Comparison of ENCODE assay signal across 3 fruit fly cellular contexts in the genomic region with DNA sequence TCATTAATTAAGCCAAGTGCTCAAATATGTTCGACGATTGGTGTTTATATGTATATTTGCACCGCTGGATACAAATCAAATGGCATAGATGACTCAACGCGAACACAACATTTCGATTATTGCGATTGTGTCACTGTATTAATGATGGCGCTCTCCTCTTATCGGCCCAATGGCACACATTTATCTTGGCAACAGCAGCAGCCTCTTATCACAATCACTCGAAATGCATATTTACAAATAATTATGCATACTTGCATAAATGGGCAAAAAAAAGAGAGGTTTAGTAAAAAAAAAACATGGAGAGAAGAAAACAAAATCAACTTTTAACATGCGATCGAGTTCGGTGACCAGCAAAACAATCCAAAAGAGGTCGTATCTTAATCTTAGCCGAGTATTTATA.
A peak's percentile ranks its signal among the peaks of the same experiment; 100 is the strongest.
TF ChIP-seq lines count a peak whose summit lies in the region.

No protein-coding gene starts in this region.

- no peak for TF ChIP-seq CTCF in whole organism, embryonic (GFP tag; optimal IDR thresholded peaks at IDR 0.05; lab: Kevin White, UChicago)

TF ChIP-seq in whole organism, adult, 20 proteins besides CTCF, POLR2A, EP300 and RAD21:
- TF ChIP-seq cic (GFP tag; optimal IDR thresholded peaks at IDR 0.05; lab: Kevin White, UChicago) (no peak), tj (GFP tag; optimal IDR thresholded peaks at IDR 0.05; lab: Kevin White, UChicago) (peak; percentile 54), CG7045 (GFP tag; optimal IDR thresholded peaks at IDR 0.05; lab: Kevin White, UChicago) (no peak), CG7101 (tag; optimal IDR thresholded peaks at IDR 0.05; lab: Kevin White, UChicago) (no peak)

TF ChIP-seq in whole organism, embryonic, 481 proteins besides CTCF, POLR2A, EP300 and RAD21:
- TF ChIP-seq mirr (GFP tag; optimal IDR thresholded peaks at IDR 0.05; lab: Kevin White, UChicago) = peak; percentile 4
- TF ChIP-seq grau (tag; optimal IDR thresholded peaks at IDR 0.05; lab: Kevin White, UChicago) = no peak
- no peak for TF ChIP-seq CG8089 (GFP tag; optimal IDR thresholded peaks at IDR 0.05; lab: Kevin White, UChicago)
- peak; percentile 64 for TF ChIP-seq CG15479 (GFP tag; optimal IDR thresholded peaks at IDR 0.05; lab: Kevin White, UChicago)
- TF ChIP-seq CG1602 (GFP tag; optimal IDR thresholded peaks at IDR 0.05; lab: Kevin White, UChicago) = no peak

TF ChIP-seq in whole organism, prepupa, 60 proteins besides CTCF, POLR2A, EP300 and RAD21:
- peak; percentile 24 for TF ChIP-seq svp (GFP tag; lab: Kevin White, UChicago)
- no peak for TF ChIP-seq Lpt (GFP tag; optimal IDR thresholded peaks at IDR 0.05; lab: Kevin White, UChicago)
- peak; percentile 44 for TF ChIP-seq vri (GFP tag; optimal IDR thresholded peaks at IDR 0.05; lab: Kevin White, UChicago)
